Fruit fly (Drosophila melanogaster): ENCODE results near the gene CG18048.

CG18048 gene

dm6 chr3R:6395572-6396295 is 49.8 kb downstream of the CG18048 start:
- TF ChIP-seq CG9705 (GFP tag; optimal IDR thresholded peaks at IDR 0.05) = no peak
- peak; percentile 69 for TF ChIP-seq sage (GFP tag; optimal IDR thresholded peaks at IDR 0.05)
- TF ChIP-seq h (GFP tag; optimal IDR thresholded peaks at IDR 0.05) = peak; percentile 83
- TF ChIP-seq woc (GFP tag; optimal IDR thresholded peaks at IDR 0.05) = peak; percentile 76
- peak; percentile 69 for TF ChIP-seq tai (GFP tag; optimal IDR thresholded peaks at IDR 0.05)
- peak; percentile 52 for TF ChIP-seq dsf (GFP tag; optimal IDR thresholded peaks at IDR 0.05; ENCODE audit: borderline replicate concordance)
- TF ChIP-seq brk (GFP tag; optimal IDR thresholded peaks at IDR 0.05) = peak; percentile 50
- TF ChIP-seq OdsH (GFP tag; optimal IDR thresholded peaks at IDR 0.05) = peak; percentile 77
- TF ChIP-seq lola (GFP tag; optimal IDR thresholded peaks at IDR 0.05) = no peak
- no peak for TF ChIP-seq pan (optimal IDR thresholded peaks at IDR 0.05)
- peak; percentile 73 for TF ChIP-seq Hnf4 (GFP tag; optimal IDR thresholded peaks at IDR 0.05)
- TF ChIP-seq Sp1 (GFP tag; optimal IDR thresholded peaks at IDR 0.05) = peak; percentile 76
- TF ChIP-seq CG32264 (GFP tag; optimal IDR thresholded peaks at IDR 0.05) = peak; percentile 42
- TF ChIP-seq Rel (GFP tag; optimal IDR thresholded peaks at IDR 0.05) = no peak
- peak; percentile 32 for TF ChIP-seq Rel (tag; optimal IDR thresholded peaks at IDR 0.05)
- no peak for TF ChIP-seq Hr78 (GFP tag; optimal IDR thresholded peaks at IDR 0.05)
- TF ChIP-seq psq (GFP tag; optimal IDR thresholded peaks at IDR 0.05) = peak; percentile 89
- peak; percentile 85 for TF ChIP-seq fru (GFP tag; optimal IDR thresholded peaks at IDR 0.05)
- no peak for TF ChIP-seq Abd-B (GFP tag; optimal IDR thresholded peaks at IDR 0.05)
- no peak for TF ChIP-seq Dif (GFP tag; optimal IDR thresholded peaks at IDR 0.05; ENCODE audit: partially characterized antibody)
- no peak for TF ChIP-seq CrebA (GFP tag; optimal IDR thresholded peaks at IDR 0.05; ENCODE audit: borderline replicate concordance)
- peak; percentile 81 for TF ChIP-seq rgr (GFP tag; optimal IDR thresholded peaks at IDR 0.05)
- peak; percentile 69 for TF ChIP-seq Hr83 (GFP tag; optimal IDR thresholded peaks at IDR 0.05; ENCODE audit: poor library complexity, severe bottlenecking)
- peak; percentile 61 for TF ChIP-seq dmrt93B (GFP tag; optimal IDR thresholded peaks at IDR 0.05)
- no peak for TF ChIP-seq usp (GFP tag; optimal IDR thresholded peaks at IDR 0.05)
- TF ChIP-seq br (GFP tag; optimal IDR thresholded peaks at IDR 0.05) = peak; percentile 80
- TF ChIP-seq ey (GFP tag; optimal IDR thresholded peaks at IDR 0.05) = peak; percentile 79
- TF ChIP-seq foxo (GFP tag; optimal IDR thresholded peaks at IDR 0.05) = peak in 1 of 2 experiments; percentile 82
- TF ChIP-seq HLH106 (tag; optimal IDR thresholded peaks at IDR 0.05) = peak; percentile 70

dm6 chr3R:6396613-6397012 is 50.7 kb downstream of the CG18048 start:
- TF ChIP-seq Rel (GFP tag; optimal IDR thresholded peaks at IDR 0.05) = no peak
- peak; percentile 30 for TF ChIP-seq Rel (tag; optimal IDR thresholded peaks at IDR 0.05)
- TF ChIP-seq Dfd (GFP tag; optimal IDR thresholded peaks at IDR 0.05) = no peak

Measured in whole organism, wandering third instar larva.